Fruit fly (Drosophila melanogaster) whole organism, embryonic: ENCODE results near the gene Trax.

Experiments used
- Bteb2 ChIP-seq: fragments of 200-800 bp; sonication (Bioruptor generic); optimal IDR thresholded peaks from 2 replicates; lab custom pipeline; 2016; ENCODE audit warnings: missing biosample characterization, missing genetic modification characterization
- CG10431 ChIP-seq: fragments of 200-800 bp; sonication (Bioruptor generic); optimal IDR thresholded peaks from 3 replicates; lab custom pipeline; 2018; ENCODE audit warnings: missing biosample characterization, mild to moderate bottlenecking, missing genetic modification characterization
- CG10543 ChIP-seq: fragments of 200-800 bp; sonication (Bioruptor generic); optimal IDR thresholded peaks from 3 replicates; lab custom pipeline; 2017; ENCODE audit warnings: missing biosample characterization, mild to moderate bottlenecking, missing genetic modification characterization, moderate library complexity
- CG10565 ChIP-seq: fragments of 200-800 bp; sonication (Bioruptor generic); optimal IDR thresholded peaks from 3 replicates; lab custom pipeline; 2016; ENCODE audit warnings: missing biosample characterization, mild to moderate bottlenecking, missing genetic modification characterization
- CG11093 ChIP-seq: fragments of 200-800 bp; sonication (Bioruptor generic); IDR thresholded peaks from 3 replicates; pipeline ENCODE4 v1.3.6; 2022; ENCODE audit warnings: missing biosample characterization, missing genetic modification characterization
- CG12155 ChIP-seq: fragments of 200-800 bp; sonication (Bioruptor generic); optimal IDR thresholded peaks from 3 replicates; lab custom pipeline; 2016; ENCODE audit warnings: missing biosample characterization, missing genetic modification characterization
- CG12299 ChIP-seq: fragments of 200-800 bp; sonication (Bioruptor generic); optimal IDR thresholded peaks from 2 replicates; lab custom pipeline; 2018; ENCODE audit warnings: missing biosample characterization, mild to moderate bottlenecking, missing genetic modification characterization
- CG12942 ChIP-seq: fragments of 200-800 bp; sonication (Bioruptor generic); optimal IDR thresholded peaks from 3 replicates; lab custom pipeline; 2016; ENCODE audit warnings: missing biosample characterization, missing genetic modification characterization
- CG13296 ChIP-seq: fragments of 200-800 bp; sonication (Bioruptor generic); optimal IDR thresholded peaks from 3 replicates; lab custom pipeline; 2018; ENCODE audit warnings: missing biosample characterization, mild to moderate bottlenecking, missing genetic modification characterization
- CG13624 ChIP-seq: fragments of 200-800 bp; sonication (Bioruptor generic); optimal IDR thresholded peaks from 2 replicates; lab custom pipeline; 2016; ENCODE audit warnings: missing biosample characterization, missing genetic modification characterization
- CG1792 ChIP-seq: fragments of 200-800 bp; sonication (Bioruptor generic); optimal IDR thresholded peaks from 2 replicates; lab custom pipeline; 2016; ENCODE audit warnings: missing biosample characterization, missing genetic modification characterization
- CG1832 ChIP-seq: fragments of 200-800 bp; sonication (Bioruptor generic); optimal IDR thresholded peaks from 2 replicates; lab custom pipeline; 2017; ENCODE audit warnings: missing biosample characterization, mild to moderate bottlenecking, missing genetic modification characterization, inconsistent platforms
- CG18599 ChIP-seq: fragments of 200-800 bp; sonication (Bioruptor generic); optimal IDR thresholded peaks from 3 replicates; lab custom pipeline; 2017; ENCODE audit warnings: missing biosample characterization, missing genetic modification characterization, mild to moderate bottlenecking, moderate library complexity, missing genetic modification reagents
- CG34224 ChIP-seq: fragments of 200-800 bp; sonication (Bioruptor generic); IDR thresholded peaks from 3 replicates; pipeline ENCODE4 v1.3.6; 2022; ENCODE audit warnings: missing biosample characterization, missing genetic modification characterization; ENCODE audit not compliant: partially characterized antibody
- CG3838 ChIP-seq: fragments of 200-800 bp; sonication (Bioruptor generic); optimal IDR thresholded peaks from 3 replicates; lab custom pipeline; 2016; ENCODE audit warnings: missing biosample characterization, missing genetic modification characterization
- CG6272 ChIP-seq: fragments of 200-800 bp; sonication (Bioruptor generic); IDR thresholded peaks from 2 replicates; pipeline ENCODE4 v1.3.6; 2022; ENCODE audit warnings: missing biosample characterization, missing genetic modification characterization
- CG6791 ChIP-seq: fragments of 200-800 bp; sonication (Bioruptor generic); IDR thresholded peaks from 3 replicates; pipeline ENCODE4 v1.3.6; 2022; ENCODE audit warnings: missing biosample characterization, missing genetic modification characterization; ENCODE audit not compliant: partially characterized antibody
- CG7556 ChIP-seq: fragments of 200-800 bp; sonication (Bioruptor generic); optimal IDR thresholded peaks from 2 replicates; lab custom pipeline; 2017; ENCODE audit warnings: missing biosample characterization, mild to moderate bottlenecking, missing genetic modification characterization
- CG7839 ChIP-seq: fragments of 200-800 bp; sonication (Bioruptor generic); optimal IDR thresholded peaks from 3 replicates; lab custom pipeline; 2018; ENCODE audit warnings: missing biosample characterization, mild to moderate bottlenecking, missing genetic modification characterization, moderate library complexity
- CG7928 ChIP-seq: fragments of 200-800 bp; sonication (Bioruptor generic); optimal IDR thresholded peaks from 2 replicates; lab custom pipeline; 2017; ENCODE audit warnings: missing biosample characterization, mild to moderate bottlenecking, missing genetic modification characterization
- D19B ChIP-seq: fragments of 200-800 bp; sonication (Bioruptor generic); optimal IDR thresholded peaks from 2 replicates; lab custom pipeline; 2017; ENCODE audit warnings: missing biosample characterization, mild to moderate bottlenecking, missing genetic modification characterization
- Doc3 ChIP-seq: fragments of 200-800 bp; sonication (Bioruptor generic); IDR thresholded peaks from 3 replicates; pipeline ENCODE4 v1.3.6; 2022; ENCODE audit warnings: missing biosample characterization, missing genetic modification characterization; ENCODE audit not compliant: partially characterized antibody
- Ets65A ChIP-seq: fragments of 200-800 bp; sonication (Bioruptor generic); peaks from one replicate; lab custom pipeline; 2016; ENCODE audit warnings: missing biosample characterization, missing genetic modification characterization
- Fer2 ChIP-seq: fragments of 200-800 bp; sonication (Bioruptor generic); optimal IDR thresholded peaks from 2 replicates; lab custom pipeline; 2018; ENCODE audit warnings: missing biosample characterization, mild to moderate bottlenecking, missing genetic modification characterization, moderate library complexity
- GATAe ChIP-seq: fragments of 200-800 bp; sonication (Bioruptor generic); conservative IDR thresholded peaks from 2 replicates; pipeline ENCODE4 v1.3.6; 2022; ENCODE audit warnings: missing biosample characterization, missing genetic modification characterization
- Gug ChIP-seq: fragments of 200-800 bp; sonication (Bioruptor generic); IDR thresholded peaks from 4 replicates; pipeline ENCODE4 v1.3.6; 2022; ENCODE audit warnings: missing biosample characterization, missing genetic modification characterization
- Hr78 ChIP-seq, 2 experiments: fragments of 200-800 bp in 1 of 2; fragments of >200 bp in 1 of 2; sonication (Bioruptor generic) in 1 of 2; optimal IDR thresholded peaks; 2 replicates each; lab custom pipeline; 2017 to 2019; ENCODE audit warnings: missing biosample characterization in 2 of 2, missing genetic modification characterization in 2 of 2, mild to moderate bottlenecking in 1 of 2, moderate library complexity in 1 of 2
- MBD-R2 ChIP-seq: fragments of 200-800 bp; sonication (Bioruptor generic); IDR thresholded peaks from 2 replicates; pipeline ENCODE4 v1.3.6; 2022; ENCODE audit warnings: missing biosample characterization, missing genetic modification characterization
- Med ChIP-seq: fragments of 200-800 bp; sonication (Bioruptor generic); peaks from one replicate; lab custom pipeline; 2016; ENCODE audit warnings: missing biosample characterization, missing genetic modification characterization, mild to moderate bottlenecking, inconsistent platforms, moderate library complexity
- Nf-YA ChIP-seq: fragments of 200-800 bp; sonication (Bioruptor generic); IDR thresholded peaks from 2 replicates; pipeline ENCODE4 v1.3.6; 2022; ENCODE audit warnings: missing biosample characterization, missing genetic modification characterization
- NfI ChIP-seq: fragments of 200-800 bp; sonication (Bioruptor generic); optimal IDR thresholded peaks from 3 replicates; lab custom pipeline; 2018; ENCODE audit warnings: missing biosample characterization, mild to moderate bottlenecking, missing genetic modification characterization, moderate library complexity
- Sry-β ChIP-seq: fragments of 200-800 bp; sonication (Bioruptor generic); optimal IDR thresholded peaks from 2 replicates; lab custom pipeline; 2018; ENCODE audit warnings: missing biosample characterization, mild to moderate bottlenecking, missing genetic modification characterization, moderate library complexity
- Sry-δ ChIP-seq: fragments of 200-800 bp; sonication (Bioruptor generic); optimal IDR thresholded peaks from 2 replicates; lab custom pipeline; 2016; ENCODE audit warnings: missing biosample characterization, missing genetic modification characterization
- ab ChIP-seq: fragments of 200-800 bp; sonication (Bioruptor generic); optimal IDR thresholded peaks from 2 replicates; lab custom pipeline; 2016; ENCODE audit warnings: missing biosample characterization, missing genetic modification characterization
- chm ChIP-seq: fragments of 200-800 bp; sonication (Bioruptor generic); IDR thresholded peaks from 2 replicates; pipeline ENCODE4 v1.3.6; 2022; ENCODE audit warnings: missing biosample characterization, missing genetic modification characterization
- ci ChIP-seq: fragments of 200-800 bp; sonication (Bioruptor generic); IDR thresholded peaks from 3 replicates; pipeline ENCODE4 v1.3.6; 2022; ENCODE audit warnings: missing biosample characterization, missing genetic modification characterization
- dan ChIP-seq: fragments of 200-800 bp; sonication (Bioruptor generic); IDR thresholded peaks from 2 replicates; pipeline ENCODE4 v1.3.6; 2022; ENCODE audit warnings: missing biosample characterization, missing genetic modification characterization
- ems ChIP-seq: fragments of 200-800 bp; sonication (Bioruptor generic); optimal IDR thresholded peaks from 3 replicates; lab custom pipeline; 2016; ENCODE audit warnings: missing biosample characterization, missing genetic modification characterization
- ewg ChIP-seq: fragments of 200-800 bp; sonication (Bioruptor generic); optimal IDR thresholded peaks from 3 replicates; lab custom pipeline; 2017; ENCODE audit warnings: mild to moderate bottlenecking, missing biosample characterization, missing genetic modification reagents, missing genetic modification characterization
- exex ChIP-seq: fragments of 200-800 bp; sonication (Bioruptor generic); optimal IDR thresholded peaks from 4 replicates; lab custom pipeline; 2018; ENCODE audit warnings: missing biosample characterization, mild to moderate bottlenecking, missing genetic modification characterization, moderate library complexity
- fd102C ChIP-seq: fragments of 200-800 bp; sonication (Bioruptor generic); optimal IDR thresholded peaks from 2 replicates; lab custom pipeline; 2018; ENCODE audit warnings: missing biosample characterization, mild to moderate bottlenecking, missing genetic modification characterization, moderate library complexity
- lilli ChIP-seq: fragments of 200-800 bp; sonication (Bioruptor generic); optimal IDR thresholded peaks from 3 replicates; lab custom pipeline; 2016; ENCODE audit warnings: missing biosample characterization, missing genetic modification characterization
- maf-S ChIP-seq: fragments of 200-800 bp; sonication (Bioruptor generic); optimal IDR thresholded peaks from 2 replicates; lab custom pipeline; 2016; ENCODE audit warnings: missing biosample characterization, missing genetic modification characterization
- mld ChIP-seq: fragments of 200-800 bp; sonication (Bioruptor generic); IDR thresholded peaks from 3 replicates; pipeline ENCODE4 v1.3.6; 2022; ENCODE audit warnings: missing biosample characterization, missing genetic modification characterization; ENCODE audit not compliant: partially characterized antibody
- p53 ChIP-seq: fragments of 200-800 bp; sonication (Bioruptor generic); optimal IDR thresholded peaks from 2 replicates; lab custom pipeline; 2016; ENCODE audit warnings: missing biosample characterization, missing genetic modification characterization
- pnt ChIP-seq: fragments of 200-800 bp; sonication (Bioruptor generic); optimal IDR thresholded peaks from 3 replicates; lab custom pipeline; 2016; ENCODE audit warnings: missing biosample characterization, missing genetic modification characterization
- slou ChIP-seq: fragments of 200-800 bp; sonication (Bioruptor generic); optimal IDR thresholded peaks from 3 replicates; lab custom pipeline; 2016; ENCODE audit warnings: missing biosample characterization, missing genetic modification characterization
- sna ChIP-seq: fragments of 200-800 bp; sonication (Bioruptor generic); IDR thresholded peaks from 2 replicates; pipeline ENCODE4 v1.3.6; 2022; ENCODE audit warnings: missing biosample characterization, missing genetic modification characterization; ENCODE audit not compliant: partially characterized antibody
- zf30C ChIP-seq: fragments of 200-800 bp; sonication (Bioruptor generic); optimal IDR thresholded peaks from 3 replicates; lab custom pipeline; 2018; ENCODE audit warnings: missing biosample characterization, mild to moderate bottlenecking, missing genetic modification characterization

Gene Trax

dm6 chr3R:15313836-15314235, 47.7 kb upstream of the Trax start:
- TF ChIP-seq CG1832 (GFP tag; lab: Kevin White, UChicago) (peak; percentile 22), CG34224 (GFP tag; lab: Robert Waterston, UW) (no peak), CG11093 (GFP tag; lab: Robert Waterston, UW) (no peak), zf30C (GFP tag; lab: Kevin White, UChicago) (peak; percentile 28), CG1792 (GFP tag; lab: Kevin White, UChicago) (no peak), Doc3 (GFP tag; lab: Robert Waterston, UW) (no peak), sna (GFP tag; lab: Robert Waterston, UW) (no peak), exex (tag; lab: Kevin White, UChicago) (no peak), Ets65A (GFP tag; lab: Kevin White, UChicago) (peak; percentile 66), chm (GFP tag; lab: Robert Waterston, UW) (no peak), Hr78 (GFP tag; optimal IDR thresholded peaks at IDR 0.05; lab: Kevin White, UChicago) (peak in 1 of 2 experiments; percentile 96), CG7839 (tag; lab: Kevin White, UChicago) (no peak), Gug (no peak), CG12299 (tag; lab: Kevin White, UChicago) (no peak), CG6791 (GFP tag; lab: Robert Waterston, UW) (no peak), Med (GFP tag; lab: Kevin White, UChicago) (peak; percentile 22)
- TF ChIP-seq, all 482 proteins: peak for 5

DNA sequence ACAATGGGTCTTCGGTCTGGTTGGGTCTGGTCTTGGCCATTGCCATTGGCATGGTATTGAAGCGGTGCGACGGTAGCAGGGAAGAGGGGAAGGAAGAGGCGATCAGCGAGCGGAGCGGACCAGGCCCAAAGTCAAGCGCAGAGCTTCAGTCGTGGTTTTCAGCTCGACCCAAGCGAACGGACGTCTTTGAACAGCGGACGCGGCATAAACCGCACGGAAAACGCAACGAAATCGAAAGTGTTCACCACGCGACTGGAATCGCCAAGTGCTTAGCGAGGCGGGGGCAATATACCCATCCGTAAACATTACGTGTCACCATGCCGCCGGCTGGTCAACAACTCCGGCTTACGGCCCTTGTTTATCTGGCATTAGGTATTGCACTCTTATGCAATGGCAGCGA, 45.2 kb upstream of the Trax start, which contains the start of gene CG14866:
CG14866 (plus strand) TSS at position 146 of the 400 bp plus-strand sequence.
- TF ChIP-seq CG12942 (GFP tag; lab: Kevin White, UChicago) (no peak), CG13624 (GFP tag; lab: Kevin White, UChicago) (no peak), ems (no peak), ci (GFP tag; lab: Robert Waterston, UW) (0 out of 3 replicates have a peak, but pooled peaks have one; percentile 15), CG3838 (no peak), CG7928 (GFP tag; lab: Kevin White, UChicago) (no peak), dan (GFP tag; lab: Robert Waterston, UW) (no peak), CG10565 (GFP tag; lab: Kevin White, UChicago) (no peak), D19B (GFP tag; lab: Kevin White, UChicago) (no peak), CG10543 (GFP tag; lab: Kevin White, UChicago) (peak; percentile 14), CG7556 (GFP tag; lab: Kevin White, UChicago) (no peak), Sry-δ (GFP tag; lab: Kevin White, UChicago) (no peak), CG13296 (GFP tag; lab: Kevin White, UChicago) (no peak), slou (GFP tag; lab: Kevin White, UChicago) (no peak), CG12155 (no peak), Sry-β (GFP tag; lab: Kevin White, UChicago) (no peak), pnt (no peak), CG6272 (GFP tag; lab: Robert Waterston, UW) (no peak), Fer2 (tag; lab: Kevin White, UChicago) (no peak), NfI (GFP tag; lab: Kevin White, UChicago) (no peak), Bteb2 (no peak), mld (GFP tag; lab: Robert Waterston, UW) (no peak), ab (no peak), CG6791 (GFP tag; lab: Robert Waterston, UW) (no peak), lilli (GFP tag; lab: Kevin White, UChicago) (no peak), p53 (no peak), Nf-YA (GFP tag; lab: Robert Waterston, UW) (0 out of 2 replicates have a peak, but pooled peaks have one; percentile 7), CG18599 (GFP tag; lab: Kevin White, UChicago) (no peak), fd102C (GFP tag; lab: Kevin White, UChicago) (no peak), ewg (GFP tag; lab: Kevin White, UChicago) (no peak), GATAe (GFP tag; lab: Robert Waterston, UW) (no peak), maf-S (GFP tag; lab: Kevin White, UChicago) (no peak), CG10431 (GFP tag; lab: Kevin White, UChicago) (no peak), MBD-R2 (GFP tag; lab: Robert Waterston, UW) (peak; percentile 12; the same call in 1 of the 2 replicates)
